Worm (Caenorhabditis elegans) whole organism, mixed stage, embryonic: ENCODE measurements around the gene epn-1.

Experiments
- M03D4.4 ChIP-seq: sonication (generic microtip); optimal IDR thresholded peaks from 2 replicates; lab custom pipeline; 2017; ENCODE audit warnings: mild to moderate bottlenecking, missing genetic modification characterization, missing compliant biosample characterization
- bed-3 ChIP-seq: fragments of 200-800 bp; sonication (Bioruptor generic); optimal IDR thresholded peaks from 3 replicates; lab custom pipeline; 2018; ENCODE audit warnings: mild to moderate bottlenecking, missing genetic modification characterization, moderate library complexity, missing compliant biosample characterization
- blmp-1 ChIP-seq: fragments of 150-350 bp; optimal IDR thresholded peaks from 2 replicates; lab custom pipeline; 2014; ENCODE audit warnings: missing biosample characterization, missing genetic modification characterization
- ceh-39 ChIP-seq: fragments of 150-350 bp; optimal IDR thresholded peaks from 2 replicates; lab custom pipeline; 2014; ENCODE audit warnings: missing biosample characterization, missing genetic modification characterization
- ceh-43 ChIP-seq: fragments of 200-800 bp; sonication (Bioruptor generic); optimal IDR thresholded peaks from 2 replicates; lab custom pipeline; 2018; ENCODE audit warnings: mild to moderate bottlenecking, missing genetic modification characterization, moderate library complexity, missing compliant biosample characterization
- ceh-83 ChIP-seq: fragments of 200-800 bp; sonication (Bioruptor generic); optimal IDR thresholded peaks from 2 replicates; lab custom pipeline; 2018; ENCODE audit warnings: mild to moderate bottlenecking, missing genetic modification characterization, missing compliant biosample characterization
- ces-1 ChIP-seq: fragments of 150-350 bp; optimal IDR thresholded peaks from 2 replicates; lab custom pipeline; 2014; ENCODE audit warnings: missing biosample characterization, missing genetic modification reagents, missing genetic modification characterization
- cnd-1 ChIP-seq: fragments of 200-800 bp; sonication (Bioruptor generic); optimal IDR thresholded peaks from 2 replicates; lab custom pipeline; 2018; ENCODE audit warnings: mild to moderate bottlenecking, missing genetic modification characterization, missing compliant biosample characterization
- drap-1 ChIP-seq: fragments of 200-800 bp; sonication (Bioruptor generic); optimal IDR thresholded peaks from 3 replicates; lab custom pipeline; 2018; ENCODE audit warnings: mild to moderate bottlenecking, missing genetic modification characterization, missing compliant biosample characterization
- elt-1 ChIP-seq: sonication (generic microtip); optimal IDR thresholded peaks from 2 replicates; lab custom pipeline; 2017; ENCODE audit warnings: missing genetic modification characterization, mild to moderate bottlenecking, missing compliant biosample characterization, antibody characterized with exemption, moderate library complexity, borderline replicate concordance; ENCODE audit not compliant: insufficient read depth
- elt-3 ChIP-seq: fragments of 150-350 bp; optimal IDR thresholded peaks from 2 replicates; lab custom pipeline; 2014; ENCODE audit warnings: missing biosample characterization, missing genetic modification characterization
- flh-1 ChIP-seq: fragments of 200-800 bp; sonication (Bioruptor generic); optimal IDR thresholded peaks from 2 replicates; lab custom pipeline; 2018; ENCODE audit warnings: mild to moderate bottlenecking, missing genetic modification characterization, moderate library complexity, missing compliant biosample characterization
- hlh-1 ChIP-seq: fragments of 150-350 bp; optimal IDR thresholded peaks from 2 replicates; lab custom pipeline; 2014; ENCODE audit warnings: missing biosample characterization, missing genetic modification reagents, missing genetic modification characterization
- lin-13 ChIP-seq: fragments of 150-350 bp; optimal IDR thresholded peaks from 2 replicates; lab custom pipeline; 2014; ENCODE audit warnings: missing biosample characterization, missing genetic modification characterization
- lin-32 ChIP-seq: fragments of 200-800 bp; sonication (Bioruptor generic); optimal IDR thresholded peaks from 2 replicates; lab custom pipeline; 2018; ENCODE audit warnings: mild to moderate bottlenecking, missing genetic modification characterization, missing compliant biosample characterization
- lsy-2 ChIP-seq: fragments of 150-350 bp; optimal IDR thresholded peaks from 2 replicates; lab custom pipeline; 2014; ENCODE audit warnings: missing biosample characterization, missing genetic modification characterization
- mab-5 ChIP-seq: fragments of 150-350 bp; optimal IDR thresholded peaks from 2 replicates; lab custom pipeline; 2014; ENCODE audit warnings: missing biosample characterization, missing genetic modification characterization
- mep-1 ChIP-seq: fragments of 150-350 bp; optimal IDR thresholded peaks from 2 replicates; lab custom pipeline; 2017; ENCODE audit warnings: missing biosample characterization, missing genetic modification reagents, missing genetic modification characterization, inconsistent platforms
- mls-2 ChIP-seq: sonication (generic microtip); optimal IDR thresholded peaks from 2 replicates; lab custom pipeline; 2016; ENCODE audit warnings: mild to moderate bottlenecking, missing genetic modification characterization, moderate library complexity, missing compliant biosample characterization
- nhr-12 ChIP-seq: fragments of 150-350 bp; optimal IDR thresholded peaks from 2 replicates; lab custom pipeline; 2014; ENCODE audit warnings: missing biosample characterization, missing genetic modification characterization
- nhr-2 ChIP-seq: fragments of 150-350 bp; optimal IDR thresholded peaks from 2 replicates; lab custom pipeline; 2014; ENCODE audit warnings: missing biosample characterization, missing genetic modification characterization
- nhr-237 ChIP-seq: fragments of 150-350 bp; optimal IDR thresholded peaks from 2 replicates; lab custom pipeline; 2014; ENCODE audit warnings: missing biosample characterization, missing genetic modification characterization
- nhr-28 ChIP-seq: fragments of 150-350 bp; optimal IDR thresholded peaks from 2 replicates; lab custom pipeline; 2014; ENCODE audit warnings: missing biosample characterization, missing genetic modification characterization
- nhr-76 ChIP-seq: sonication (generic microtip); optimal IDR thresholded peaks from 2 replicates; lab custom pipeline; 2017; ENCODE audit warnings: missing biosample characterization, missing genetic modification characterization
- sem-2 ChIP-seq: fragments of 200-800 bp; sonication (Bioruptor generic); optimal IDR thresholded peaks from 2 replicates; lab custom pipeline; 2018; ENCODE audit warnings: mild to moderate bottlenecking, missing genetic modification characterization, missing compliant biosample characterization
- snpc-4 ChIP-seq: fragments of 150-350 bp; optimal IDR thresholded peaks from 2 replicates; lab custom pipeline; 2014; ENCODE audit warnings: missing biosample characterization, missing genetic modification characterization
- sptf-1 ChIP-seq: sonication (generic microtip); optimal IDR thresholded peaks from 2 replicates; lab custom pipeline; 2017; ENCODE audit warnings: mild to moderate bottlenecking, missing genetic modification characterization, moderate library complexity, missing compliant biosample characterization
- tbx-8 ChIP-seq: fragments of 200-800 bp; sonication (Bioruptor generic); optimal IDR thresholded peaks from 2 replicates; lab custom pipeline; 2018; ENCODE audit warnings: mild to moderate bottlenecking, missing genetic modification characterization, moderate library complexity, missing compliant biosample characterization
- unc-120 ChIP-seq: sonication (generic microtip); optimal IDR thresholded peaks from 2 replicates; lab custom pipeline; 2017; ENCODE audit warnings: missing genetic modification characterization, missing compliant biosample characterization; ENCODE audit not compliant: poor library complexity, severe bottlenecking
- unc-39 ChIP-seq: fragments of 150-350 bp; optimal IDR thresholded peaks from 2 replicates; lab custom pipeline; 2014; ENCODE audit warnings: missing biosample characterization, missing genetic modification characterization
- unc-62 ChIP-seq: fragments of 150-350 bp; optimal IDR thresholded peaks from 2 replicates; lab custom pipeline; 2014; ENCODE audit warnings: missing biosample characterization, missing genetic modification reagents, missing genetic modification characterization
- zip-8 ChIP-seq: fragments of 150-350 bp; optimal IDR thresholded peaks from 2 replicates; lab custom pipeline; 2014; ENCODE audit warnings: missing biosample characterization, missing genetic modification characterization
- ztf-11 ChIP-seq: fragments of 150-350 bp; optimal IDR thresholded peaks from 2 replicates; lab custom pipeline; 2014; ENCODE audit warnings: missing biosample characterization, missing genetic modification characterization

epn-1 gene

ce11 chrX:14838339-14838738 lies 20.0 kb upstream of the epn-1 start:
- TF ChIP-seq lin-13 (tag; lab: Kevin White, UChicago) (no peak), ces-1 (GFP tag; lab: Kevin White, UChicago) (peak; percentile 79)

DNA sequence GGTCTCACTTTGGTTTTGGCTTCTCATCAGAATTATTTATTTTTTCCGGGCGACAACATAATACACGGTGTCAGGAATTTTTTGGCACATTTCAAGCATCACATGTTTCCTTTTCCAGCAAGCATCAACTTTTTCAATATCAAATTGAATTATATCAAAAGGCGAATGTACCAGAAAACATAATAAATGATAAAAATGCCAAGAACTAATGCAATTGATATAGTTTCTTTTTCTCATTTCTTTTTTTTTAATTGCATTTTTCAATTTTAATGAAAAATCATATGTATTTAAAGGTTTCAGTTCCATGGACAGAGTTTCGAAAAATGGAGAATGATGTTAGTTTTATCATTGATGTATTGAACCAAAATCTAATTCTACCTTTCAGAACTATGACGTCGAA lies 13.2 kb upstream of the epn-1 start, which contains the start of gene dpf-2:
Gene dpf-2 (plus strand): TSS at position 301 of the 400 bp plus-strand sequence.
- TF ChIP-seq lin-13 (tag; lab: Kevin White, UChicago) (no peak), sem-2 (no peak), drap-1 (GFP tag; lab: Kevin White, UChicago) (no peak), hlh-1 (tag; lab: Kevin White, UChicago) (no peak), lsy-2 (tag; lab: Kevin White, UChicago) (no peak), snpc-4 (tag; lab: Kevin White, UChicago) (no peak), ztf-11 (tag; lab: Kevin White, UChicago) (no peak), ceh-43 (GFP tag; lab: Kevin White, UChicago) (no peak), M03D4.4 (tag; lab: Kevin White, UChicago) (no peak), nhr-12 (no peak)

DNA sequence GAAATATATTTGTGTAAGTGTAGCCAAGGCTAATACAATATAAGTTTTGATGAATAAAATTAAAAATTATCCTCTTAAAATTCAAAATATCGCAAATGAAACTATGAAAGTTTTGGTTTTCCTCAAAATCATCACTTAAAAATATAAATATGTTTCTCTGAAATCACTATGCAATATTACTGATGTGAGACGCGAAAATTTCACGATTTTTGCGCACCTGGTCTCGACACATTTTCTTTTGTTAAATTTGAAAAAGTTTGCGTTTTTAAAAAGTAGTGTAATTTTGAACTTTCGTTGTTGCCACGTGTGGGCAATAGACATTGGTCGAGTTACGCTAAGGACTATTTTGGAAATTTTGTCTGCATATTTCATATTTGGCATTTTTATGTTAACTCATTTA lies 10.5 kb upstream of the epn-1 start:
- TF ChIP-seq tbx-8 (GFP tag; lab: Kevin White, UChicago) = no peak
- TF ChIP-seq bed-3 = no peak
- no peak for TF ChIP-seq sptf-1
- no peak for TF ChIP-seq mab-5
- TF ChIP-seq flh-1 (GFP tag; lab: Kevin White, UChicago) = no peak
- TF ChIP-seq unc-120 = no peak
- TF ChIP-seq snpc-4 (tag; lab: Kevin White, UChicago) = no peak
- TF ChIP-seq unc-39 = no peak
- TF ChIP-seq blmp-1 (tag; lab: Kevin White, UChicago) = no peak

- TF ChIP-seq sptf-1 (peak; percentile 46), flh-1 (GFP tag; lab: Kevin White, UChicago) (no peak), lsy-2 (tag; lab: Kevin White, UChicago) (peak; percentile 10), nhr-237 (tag; lab: Kevin White, UChicago) (peak; percentile 50), nhr-2 (tag; lab: Kevin White, UChicago) (peak; percentile 45), elt-3 (peak; percentile 40), M03D4.4 (tag; lab: Kevin White, UChicago) (no peak), cnd-1 (tag; lab: Kevin White, UChicago) (no peak), hlh-1 (tag; lab: Kevin White, UChicago) (peak; percentile 78), sem-2 (no peak), unc-62 (GFP tag; lab: Kevin White, UChicago) (peak; percentile 17), mep-1 (tag; lab: Kevin White, UChicago) (peak; percentile 43), ces-1 (GFP tag; lab: Kevin White, UChicago) (peak; percentile 63), nhr-76 (no peak), nhr-12 (no peak), ceh-39 (peak; percentile 69), mab-5 (no peak)
These were observed 6.3 kb upstream of the epn-1 start, which contains the start of gene mbk-1 for ce11 chrX:14824490-14825050. Gene mbk-1, minus strand, starts transcription at chrX:14824540.

DNA sequence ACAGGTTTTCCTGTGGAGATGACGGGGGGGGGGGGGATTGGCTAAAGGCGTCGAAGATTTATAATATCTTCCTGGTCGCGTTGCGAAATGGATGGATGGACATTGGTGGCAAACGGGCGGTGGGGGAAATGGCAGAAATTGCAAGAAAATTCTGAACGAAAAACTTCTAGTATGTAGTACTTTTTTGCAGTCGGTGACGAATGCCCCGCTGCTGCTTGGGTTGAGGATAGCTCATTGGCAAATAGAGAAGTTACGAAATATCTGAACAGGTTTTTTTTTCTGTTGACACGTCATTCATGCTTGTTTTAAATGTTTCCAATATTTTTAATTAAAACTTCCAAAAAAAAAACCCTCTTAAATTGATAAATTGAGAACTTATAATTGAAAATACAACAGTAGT lies 1.2 kb upstream of the epn-1 start:
- TF ChIP-seq mep-1 (tag; lab: Kevin White, UChicago) (no peak), unc-62 (GFP tag; lab: Kevin White, UChicago) (no peak), zip-8 (tag; lab: Kevin White, UChicago) (no peak), ceh-83 (no peak), M03D4.4 (tag; lab: Kevin White, UChicago) (no peak), mab-5 (no peak), nhr-12 (no peak), ceh-39 (no peak), ceh-43 (GFP tag; lab: Kevin White, UChicago) (no peak), lsy-2 (tag; lab: Kevin White, UChicago) (no peak), unc-39 (no peak), hlh-1 (tag; lab: Kevin White, UChicago) (no peak), flh-1 (GFP tag; lab: Kevin White, UChicago) (no peak), snpc-4 (tag; lab: Kevin White, UChicago) (no peak), lin-32 (GFP tag; lab: Kevin White, UChicago) (no peak), unc-120 (no peak)

DNA sequence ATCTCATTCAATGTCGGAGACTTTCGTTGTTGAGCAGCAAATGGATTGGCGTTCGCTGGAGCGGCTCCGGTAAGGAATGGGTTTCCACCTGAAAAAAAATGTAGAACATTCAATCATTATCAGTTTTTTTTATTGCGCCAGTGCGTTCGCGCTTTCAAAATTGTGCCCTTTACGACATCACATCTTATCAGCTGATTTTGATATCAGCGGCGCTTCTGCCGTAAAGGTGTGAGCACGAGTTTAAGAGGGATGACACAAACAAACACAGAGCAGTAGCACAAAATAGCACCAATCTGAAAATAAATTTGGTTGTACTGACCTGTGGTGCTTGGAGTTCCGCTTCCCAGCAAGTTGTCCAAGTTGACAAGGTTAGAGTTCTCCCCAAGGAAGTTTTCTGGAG lies 1.6 kb downstream of the epn-1 start:
- no peak for TF ChIP-seq nhr-28 (tag; lab: Kevin White, UChicago)
- no peak for TF ChIP-seq mls-2
- no peak for TF ChIP-seq ceh-83
- no peak for TF ChIP-seq elt-1 (tag; lab: Kevin White, UChicago)
- no peak for TF ChIP-seq bed-3
- no peak for TF ChIP-seq mep-1 (tag; lab: Kevin White, UChicago)
- TF ChIP-seq lin-13 (tag; lab: Kevin White, UChicago) = no peak
- TF ChIP-seq nhr-2 (tag; lab: Kevin White, UChicago) = no peak
- TF ChIP-seq mab-5 = no peak
- TF ChIP-seq snpc-4 (tag; lab: Kevin White, UChicago) = no peak
- TF ChIP-seq elt-3 = no peak
